Fruit fly (Drosophila melanogaster) whole organism, adult: ENCODE data around the gene CG10338.

Experiments used
- CG11617 ChIP-seq: fragments of 200-800 bp; sonication (Bioruptor generic); optimal IDR thresholded peaks from 2 replicates; lab custom pipeline; 2017; ENCODE audit warnings: mild to moderate bottlenecking, missing biosample characterization, missing genetic modification reagents, missing genetic modification characterization
- CG12768 ChIP-seq: fragments of 200-800 bp; sonication (Bioruptor generic); optimal IDR thresholded peaks from 2 replicates; lab custom pipeline; 2017; ENCODE audit warnings: missing biosample characterization, missing genetic modification characterization, mild to moderate bottlenecking, moderate library complexity, missing genetic modification reagents
- CG14711 ChIP-seq: fragments of 200-800 bp; sonication (Bioruptor generic); optimal IDR thresholded peaks from 2 replicates; lab custom pipeline; 2018; ENCODE audit warnings: missing biosample characterization, mild to moderate bottlenecking, missing genetic modification characterization, moderate library complexity
- CG1620 ChIP-seq: fragments of 200-800 bp; sonication (Bioruptor generic); optimal IDR thresholded peaks from 2 replicates; lab custom pipeline; 2016; ENCODE audit warnings: missing biosample characterization, missing genetic modification characterization
- CG33017 ChIP-seq: fragments of 200-800 bp; sonication (Bioruptor generic); optimal IDR thresholded peaks from 2 replicates; lab custom pipeline; 2018; ENCODE audit warnings: missing biosample characterization, mild to moderate bottlenecking, missing genetic modification characterization, moderate library complexity
- CG5204 ChIP-seq: fragments of 200-800 bp; sonication (Bioruptor generic); optimal IDR thresholded peaks from 2 replicates; lab custom pipeline; 2016; ENCODE audit warnings: missing biosample characterization, missing genetic modification characterization
- CG7045 ChIP-seq: fragments of 200-800 bp; sonication (Bioruptor generic); optimal IDR thresholded peaks from 2 replicates; lab custom pipeline; 2017; ENCODE audit warnings: missing biosample characterization, mild to moderate bottlenecking, missing genetic modification characterization
- CG7101 ChIP-seq: fragments of 200-800 bp; sonication (Bioruptor generic); optimal IDR thresholded peaks from 2 replicates; lab custom pipeline; 2018; ENCODE audit warnings: missing biosample characterization, mild to moderate bottlenecking, missing genetic modification characterization, moderate library complexity
- Clk ChIP-seq: fragments of 200-800 bp; sonication (Bioruptor generic); optimal IDR thresholded peaks from 2 replicates; lab custom pipeline; 2017; ENCODE audit warnings: missing biosample characterization, missing genetic modification characterization
- Crg-1 ChIP-seq: fragments of 200-800 bp; sonication (Bioruptor generic); optimal IDR thresholded peaks from 2 replicates; lab custom pipeline; 2016; ENCODE audit warnings: missing biosample characterization, missing genetic modification characterization
- Hr96 ChIP-seq: fragments of 200-800 bp; sonication (Bioruptor generic); optimal IDR thresholded peaks from 2 replicates; lab custom pipeline; 2016; ENCODE audit warnings: missing biosample characterization, missing genetic modification characterization
- Mnt ChIP-seq: fragments of 200-800 bp; sonication (Bioruptor generic); optimal IDR thresholded peaks from 2 replicates; lab custom pipeline; 2016; ENCODE audit warnings: missing biosample characterization, mild to moderate bottlenecking, missing genetic modification characterization
- bab1 ChIP-seq: fragments of 200-800 bp; sonication (Bioruptor generic); optimal IDR thresholded peaks from 3 replicates; lab custom pipeline; 2019; ENCODE audit warnings: missing biosample characterization, mild to moderate bottlenecking, missing genetic modification characterization, moderate library complexity
- cic ChIP-seq: fragments of 200-800 bp; sonication (Bioruptor generic); optimal IDR thresholded peaks from 2 replicates; lab custom pipeline; 2017; ENCODE audit warnings: missing biosample characterization, mild to moderate bottlenecking, missing genetic modification characterization, moderate library complexity
- cnc ChIP-seq, 2 experiments: fragments of >200 bp; optimal IDR thresholded peaks; 2 replicates each; lab custom pipeline; 2017
- kay ChIP-seq: fragments of 200-800 bp; sonication (Bioruptor generic); peaks from one replicate; lab custom pipeline; 2016; ENCODE audit warnings: missing biosample characterization, missing genetic modification characterization, borderline replicate concordance
- ovo ChIP-seq: fragments of 200-800 bp; sonication (Bioruptor generic); optimal IDR thresholded peaks from 2 replicates; lab custom pipeline; 2016; ENCODE audit warnings: missing biosample characterization, missing genetic modification characterization
- pad ChIP-seq: fragments of 200-800 bp; sonication (Bioruptor generic); optimal IDR thresholded peaks from 3 replicates; lab custom pipeline; 2017; ENCODE audit warnings: missing biosample characterization, missing genetic modification characterization, mild to moderate bottlenecking, moderate library complexity, missing genetic modification reagents
- tj ChIP-seq: fragments of 200-800 bp; sonication (Bioruptor generic); optimal IDR thresholded peaks from 3 replicates; lab custom pipeline; 2017; ENCODE audit warnings: missing biosample characterization, mild to moderate bottlenecking, missing genetic modification characterization, moderate library complexity
- toe ChIP-seq: fragments of 200-800 bp; sonication (Bioruptor generic); optimal IDR thresholded peaks from 2 replicates; lab custom pipeline; 2016; ENCODE audit warnings: missing biosample characterization, missing genetic modification characterization

Gene CG10338

dm6 chr2L:18717365-18718011, 22.0 kb downstream of the CG10338 start:
- TF ChIP-seq CG33017 (no peak), Hr96 (GFP tag; lab: Kevin White, UChicago) (no peak), bab1 (GFP tag; lab: Kevin White, UChicago) (no peak), cic (GFP tag; lab: Kevin White, UChicago) (no peak), CG7045 (GFP tag; lab: Kevin White, UChicago) (no peak), Crg-1 (GFP tag; lab: Kevin White, UChicago) (no peak), kay (GFP tag; lab: Kevin White, UChicago) (no peak), Clk (no peak), ovo (GFP tag; lab: Kevin White, UChicago) (no peak), CG7101 (tag; lab: Kevin White, UChicago) (no peak), pad (GFP tag; lab: Kevin White, UChicago) (no peak)

dm6 chr2L:18719583-18719982, 24.1 kb downstream of the CG10338 start:
- no peak for TF ChIP-seq cic (GFP tag; lab: Kevin White, UChicago)
- TF ChIP-seq cnc (optimal IDR thresholded peaks at IDR 0.05; lab: Kevin White, UChicago) = no peak
- TF ChIP-seq tj = no peak
- TF ChIP-seq ovo (GFP tag; lab: Kevin White, UChicago) = no peak
- no peak for TF ChIP-seq CG12768 (GFP tag; lab: Kevin White, UChicago)
- TF ChIP-seq Crg-1 (GFP tag; lab: Kevin White, UChicago) = no peak
- TF ChIP-seq CG11617 = no peak
- TF ChIP-seq CG1620 = no peak
- no peak for TF ChIP-seq CG5204 (GFP tag; lab: Kevin White, UChicago)
- no peak for TF ChIP-seq CG14711 (tag; lab: Kevin White, UChicago)
- TF ChIP-seq pad (GFP tag; lab: Kevin White, UChicago) = no peak
- no peak for TF ChIP-seq Clk
- TF ChIP-seq toe (GFP tag; lab: Kevin White, UChicago) = no peak
- TF ChIP-seq kay (GFP tag; lab: Kevin White, UChicago) = no peak
- no peak for TF ChIP-seq CG7045 (GFP tag; lab: Kevin White, UChicago)
- no peak for TF ChIP-seq Hr96 (GFP tag; lab: Kevin White, UChicago)
- no peak for TF ChIP-seq bab1 (GFP tag; lab: Kevin White, UChicago)
- no peak for TF ChIP-seq CG7101 (tag; lab: Kevin White, UChicago)
- TF ChIP-seq Mnt = no peak
- no peak for TF ChIP-seq CG33017

DNA sequence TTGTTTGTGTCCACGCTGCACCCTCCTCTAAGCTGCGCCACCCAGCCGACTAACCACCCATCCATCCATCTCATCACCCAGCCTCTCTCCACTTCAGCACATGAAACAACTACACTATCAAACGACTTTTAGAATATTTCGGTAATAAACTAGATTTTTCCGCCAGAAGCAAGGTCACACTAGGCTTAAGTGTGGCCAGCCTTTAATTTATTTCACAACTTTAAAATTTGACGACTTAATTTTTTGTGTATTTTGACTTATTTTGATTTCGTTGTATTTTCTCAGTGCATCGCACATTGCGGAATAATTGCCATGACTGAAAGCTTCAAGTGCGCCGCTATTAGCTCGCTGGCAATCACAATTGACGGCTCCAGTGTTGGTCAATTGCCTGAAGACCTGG, 29.4 kb downstream of the CG10338 start:
- TF ChIP-seq cnc (optimal IDR thresholded peaks at IDR 0.05; lab: Kevin White, UChicago) = no peak

- TF ChIP-seq Crg-1 (GFP tag; lab: Kevin White, UChicago) = no peak
- no peak for TF ChIP-seq CG14711 (tag; lab: Kevin White, UChicago)
- no peak for TF ChIP-seq bab1 (GFP tag; lab: Kevin White, UChicago)
- no peak for TF ChIP-seq Clk
- no peak for TF ChIP-seq CG33017
- no peak for TF ChIP-seq toe (GFP tag; lab: Kevin White, UChicago)
- TF ChIP-seq tj = no peak
- no peak for TF ChIP-seq ovo (GFP tag; lab: Kevin White, UChicago)
- TF ChIP-seq Mnt = no peak
- no peak for TF ChIP-seq CG1620
- no peak for TF ChIP-seq cnc (optimal IDR thresholded peaks at IDR 0.05; lab: Kevin White, UChicago)
- no peak for TF ChIP-seq CG5204 (GFP tag; lab: Kevin White, UChicago)
- TF ChIP-seq Hr96 (GFP tag; lab: Kevin White, UChicago) = no peak
- no peak for TF ChIP-seq pad (GFP tag; lab: Kevin White, UChicago)
- TF ChIP-seq CG12768 (GFP tag; lab: Kevin White, UChicago) = no peak
- TF ChIP-seq cic (GFP tag; lab: Kevin White, UChicago) = no peak
- TF ChIP-seq CG7101 (tag; lab: Kevin White, UChicago) = no peak
- no peak for TF ChIP-seq CG11617
Measured at dm6 chr2L:18727986-18728385, 32.5 kb downstream of the CG10338 start.

DNA sequence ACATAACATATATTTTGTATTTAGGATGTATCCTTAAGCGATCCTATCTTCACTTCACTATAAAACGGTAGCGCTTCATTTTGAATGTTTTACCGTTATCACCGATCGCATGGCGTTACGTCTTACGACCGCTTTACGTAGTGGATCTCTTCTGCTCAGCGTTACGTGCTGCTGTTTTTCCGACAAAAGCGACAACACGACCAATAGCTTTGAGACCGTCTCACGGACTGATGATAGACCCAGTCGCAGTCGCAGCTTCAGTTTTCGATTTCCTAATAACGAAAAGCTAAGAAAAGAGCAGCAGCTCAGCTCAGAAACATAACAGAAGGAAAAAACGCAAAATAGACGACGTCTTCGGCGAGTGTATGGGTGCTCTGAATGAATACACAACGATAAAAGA, 36.8 kb downstream of the CG10338 start, which contains the start of gene CG10348:
Gene CG10348, minus strand, starts transcription at position 234 of the 400 bp plus-strand sequence.
- TF ChIP-seq pad (GFP tag; lab: Kevin White, UChicago) = no peak
- no peak for TF ChIP-seq Mnt
- TF ChIP-seq CG7101 (tag; lab: Kevin White, UChicago) = no peak
- no peak for TF ChIP-seq toe (GFP tag; lab: Kevin White, UChicago)
- no peak for TF ChIP-seq CG14711 (tag; lab: Kevin White, UChicago)
- no peak for TF ChIP-seq Crg-1 (GFP tag; lab: Kevin White, UChicago)
- no peak for TF ChIP-seq ovo (GFP tag; lab: Kevin White, UChicago)
- TF ChIP-seq CG12768 (GFP tag; lab: Kevin White, UChicago) = no peak
- TF ChIP-seq cnc (optimal IDR thresholded peaks at IDR 0.05; lab: Kevin White, UChicago) = no peak
- TF ChIP-seq CG33017 = no peak
- TF ChIP-seq cic (GFP tag; lab: Kevin White, UChicago) = no peak

dm6 chr2L:18732760-18733530, 37.5 kb downstream of the CG10338 start:
- TF ChIP-seq CG12768 (GFP tag; lab: Kevin White, UChicago) (no peak), cic (GFP tag; lab: Kevin White, UChicago) (peak; percentile 64), pad (GFP tag; lab: Kevin White, UChicago) (no peak), tj (no peak), CG7101 (tag; lab: Kevin White, UChicago) (no peak), ovo (GFP tag; lab: Kevin White, UChicago) (peak; percentile 90), Clk (no peak)
